Worm (Caenorhabditis elegans) whole organism, L4 larva: ENCODE measurements around the gene C25H3.11.

Experiments
- F26F4.8 ChIP-seq: fragments of 200-800 bp; sonication (Bioruptor generic); conservative IDR thresholded peaks from 2 replicates; pipeline ENCODE4 v1.3.6; 2022; ENCODE audit warnings: missing genetic modification characterization, missing compliant biosample characterization
- F37D6.2 ChIP-seq: sonication (generic microtip); optimal IDR thresholded peaks from 2 replicates; lab custom pipeline; 2016; ENCODE audit warnings: mild to moderate bottlenecking, missing genetic modification characterization, missing compliant biosample characterization
- T26A8.4 ChIP-seq: fragments of 200-800 bp; sonication (Bioruptor generic); IDR thresholded peaks from 2 replicates; pipeline ENCODE4 v1.3.6; 2022; ENCODE audit warnings: missing genetic modification characterization, missing compliant biosample characterization
- Y105C5A.15 ChIP-seq: fragments of 200-800 bp; sonication (Bioruptor generic); IDR thresholded peaks from 2 replicates; pipeline ENCODE4 v1.3.6; 2022; ENCODE audit warnings: missing genetic modification characterization, missing compliant biosample characterization
- Y75B8A.6 ChIP-seq: fragments of 200-800 bp; sonication (Bioruptor generic); IDR thresholded peaks from 2 replicates; pipeline ENCODE4 v1.3.6; 2022; ENCODE audit warnings: missing genetic modification reagents, missing genetic modification characterization, missing compliant biosample characterization
- ZK337.2 ChIP-seq: fragments of 200-800 bp; sonication (Bioruptor generic); IDR thresholded peaks from 2 replicates; pipeline ENCODE4 v1.3.6; 2022; ENCODE audit warnings: missing genetic modification reagents, missing genetic modification characterization, missing compliant biosample characterization
- ZK546.5 ChIP-seq, 2 experiments: sonication (generic microtip); optimal IDR thresholded peaks; 2 replicates each; lab custom pipeline; 2017; ENCODE audit warnings: missing biosample characterization in 2 of 2, missing genetic modification characterization in 2 of 2
- aly-2 ChIP-seq: sonication (generic microtip); optimal IDR thresholded peaks from 2 replicates; lab custom pipeline; 2018; ENCODE audit warnings: missing biosample characterization, missing genetic modification characterization
- attf-4 ChIP-seq: sonication (generic microtip); optimal IDR thresholded peaks from 3 replicates; lab custom pipeline; 2017; ENCODE audit warnings: missing biosample characterization, missing genetic modification characterization
- ceh-20 ChIP-seq: fragments of 200-800 bp; sonication (Bioruptor generic); IDR thresholded peaks from 2 replicates; pipeline ENCODE4 v1.3.6; 2022; ENCODE audit warnings: missing genetic modification reagents, missing genetic modification characterization, missing compliant biosample characterization
- ceh-44 ChIP-seq: fragments of 200-800 bp; sonication (Bioruptor generic); IDR thresholded peaks from 2 replicates; pipeline ENCODE4 v1.3.6; 2022; ENCODE audit warnings: missing genetic modification reagents, missing genetic modification characterization, missing compliant biosample characterization
- ceh-62 ChIP-seq: sonication (generic microtip); optimal IDR thresholded peaks from 2 replicates; lab custom pipeline; 2017; ENCODE audit warnings: missing biosample characterization, missing genetic modification characterization
- ctbp-1 ChIP-seq: fragments of 200-800 bp; sonication (Bioruptor generic); IDR thresholded peaks from 2 replicates; pipeline ENCODE4 v1.3.6; 2022; ENCODE audit warnings: missing genetic modification reagents, missing genetic modification characterization, missing compliant biosample characterization
- daf-12 ChIP-seq: fragments of 150-350 bp; optimal IDR thresholded peaks from 2 replicates; lab custom pipeline; 2014; ENCODE audit warnings: missing biosample characterization, missing genetic modification reagents, missing genetic modification characterization
- daf-16 ChIP-seq, 3 experiments: sonication (generic microtip); optimal IDR thresholded peaks; 2 replicates each; lab custom pipeline; 2016 to 2017; ENCODE audit warnings: missing genetic modification characterization in 3 of 3, missing genetic modification reagents in 3 of 3, mild to moderate bottlenecking in 2 of 3, missing compliant biosample characterization in 2 of 3, missing biosample characterization in 1 of 3, moderate library complexity in 1 of 3
- daf-8 ChIP-seq: fragments of 200-800 bp; sonication (Bioruptor generic); IDR thresholded peaks from 2 replicates; pipeline ENCODE4 v1.3.6; 2022; ENCODE audit warnings: missing genetic modification characterization, missing compliant biosample characterization
- duxl-1 ChIP-seq: sonication (generic microtip); optimal IDR thresholded peaks from 2 replicates; lab custom pipeline; 2016; ENCODE audit warnings: mild to moderate bottlenecking, missing genetic modification characterization, moderate library complexity, missing compliant biosample characterization; ENCODE audit not compliant: poor library complexity
- egl-27 ChIP-seq: sonication (generic microtip); optimal IDR thresholded peaks from 3 replicates; lab custom pipeline; 2017; ENCODE audit warnings: missing biosample characterization, missing genetic modification reagents, missing genetic modification characterization
- fkh-10 ChIP-seq: fragments of 150-350 bp; optimal IDR thresholded peaks from 2 replicates; lab custom pipeline; 2014; ENCODE audit warnings: missing biosample characterization, missing genetic modification reagents, missing genetic modification characterization
- hlh-11 ChIP-seq: fragments of 200-800 bp; sonication (Bioruptor generic); optimal IDR thresholded peaks from 2 replicates; lab custom pipeline; 2018; ENCODE audit warnings: mild to moderate bottlenecking, missing genetic modification characterization, missing compliant biosample characterization
- hlh-30 ChIP-seq: sonication (generic microtip); optimal IDR thresholded peaks from 2 replicates; lab custom pipeline; 2017; ENCODE audit warnings: antibody characterized with exemption, mild to moderate bottlenecking, missing genetic modification characterization, missing compliant biosample characterization; ENCODE audit not compliant: insufficient read depth
- hmg-1.1 ChIP-seq: fragments of 200-800 bp; sonication (Bioruptor generic); IDR thresholded peaks from 2 replicates; pipeline ENCODE4 v1.3.6; 2022; ENCODE audit warnings: missing genetic modification reagents, missing genetic modification characterization, missing compliant biosample characterization
- lim-7 ChIP-seq: fragments of 200-800 bp; sonication (Bioruptor generic); IDR thresholded peaks from 2 replicates; pipeline ENCODE4 v1.3.6; 2022; ENCODE audit warnings: missing genetic modification characterization, missing compliant biosample characterization
- lin-29 ChIP-seq: fragments of 200-800 bp; sonication (Bioruptor generic); IDR thresholded peaks from 2 replicates; pipeline ENCODE4 v1.3.6; 2022; ENCODE audit warnings: missing genetic modification reagents, missing genetic modification characterization, missing compliant biosample characterization
- lin-38 ChIP-seq: fragments of 200-800 bp; sonication (Bioruptor generic); IDR thresholded peaks from 2 replicates; pipeline ENCODE4 v1.3.6; 2022; ENCODE audit warnings: missing genetic modification reagents, missing genetic modification characterization, missing compliant biosample characterization
- lsy-2 ChIP-seq, 2 experiments: fragments of 150-350 bp in 1 of 2; sonication (generic microtip) in 1 of 2; optimal IDR thresholded peaks; 2 replicates each; lab custom pipeline; 2014 to 2017; ENCODE audit warnings: missing biosample characterization in 2 of 2, missing genetic modification characterization in 2 of 2
- madf-5 ChIP-seq, 2 experiments: fragments of 200-800 bp; sonication (Bioruptor generic); IDR thresholded peaks; 2 replicates each; pipeline ENCODE4 v1.3.6; 2022; ENCODE audit warnings: missing compliant biosample characterization in 2 of 2, missing genetic modification characterization in 2 of 2
- mdt-29 ChIP-seq: fragments of 200-800 bp; sonication (Bioruptor generic); IDR thresholded peaks from 2 replicates; pipeline ENCODE4 v1.3.6; 2022; ENCODE audit warnings: missing genetic modification reagents, missing genetic modification characterization, missing compliant biosample characterization
- mes-2 ChIP-seq: sonication (generic microtip); optimal IDR thresholded peaks from 2 replicates; lab custom pipeline; 2016; ENCODE audit warnings: missing genotype, mild to moderate bottlenecking, missing genetic modification characterization, missing compliant biosample characterization; ENCODE audit not compliant: poor library complexity, severe bottlenecking
- mxl-2 ChIP-seq: fragments of 200-800 bp; sonication (Bioruptor generic); conservative IDR thresholded peaks from 2 replicates; pipeline ENCODE4 v1.3.6; 2022; ENCODE audit warnings: missing genetic modification reagents, missing genetic modification characterization, missing compliant biosample characterization
- mxl-3 ChIP-seq: fragments of 200-800 bp; sonication (Bioruptor generic); optimal IDR thresholded peaks from 2 replicates; lab custom pipeline; 2018; ENCODE audit warnings: mild to moderate bottlenecking, missing genetic modification characterization, missing compliant biosample characterization
- nhr-10 ChIP-seq: fragments of 150-350 bp; optimal IDR thresholded peaks from 2 replicates; lab custom pipeline; 2014; ENCODE audit warnings: missing biosample characterization, missing genetic modification characterization
- nhr-102 ChIP-seq: sonication (generic microtip); optimal IDR thresholded peaks from 2 replicates; lab custom pipeline; 2016; ENCODE audit warnings: mild to moderate bottlenecking, missing genetic modification characterization, moderate library complexity, missing compliant biosample characterization
- nhr-11 ChIP-seq: fragments of 150-350 bp; optimal IDR thresholded peaks from 2 replicates; lab custom pipeline; 2014; ENCODE audit warnings: missing biosample characterization, missing genetic modification characterization
- nhr-111 ChIP-seq: fragments of 200-800 bp; sonication (Bioruptor generic); optimal IDR thresholded peaks from 2 replicates; lab custom pipeline; 2018; ENCODE audit warnings: mild to moderate bottlenecking, missing genetic modification characterization, missing compliant biosample characterization
- nhr-237 ChIP-seq: sonication (generic microtip); optimal IDR thresholded peaks from 2 replicates; lab custom pipeline; 2017; ENCODE audit warnings: missing biosample characterization, missing genetic modification characterization
- nhr-42 ChIP-seq: fragments of 200-800 bp; sonication (Bioruptor generic); IDR thresholded peaks from 2 replicates; pipeline ENCODE4 v1.3.6; 2022; ENCODE audit warnings: missing genetic modification characterization, missing compliant biosample characterization
- nhr-77 ChIP-seq: fragments of 150-350 bp; optimal IDR thresholded peaks from 2 replicates; lab custom pipeline; 2014; ENCODE audit warnings: missing biosample characterization, missing genetic modification characterization
- pha-4 ChIP-seq, 2 experiments: fragments of 150-350 bp in 1 of 2; fragments of 200-800 bp in 1 of 2; sonication (Bioruptor generic) in 1 of 2; IDR thresholded peaks in 1 of 2; optimal IDR thresholded peaks in 1 of 2; 2 replicates each; pipeline versions ENCODE4 v1.3.6 to Lab custom; 2014 to 2022; ENCODE audit warnings: missing genetic modification characterization in 2 of 2, missing genetic modification reagents in 2 of 2, missing biosample characterization in 1 of 2, missing compliant biosample characterization in 1 of 2
- php-3 ChIP-seq: fragments of 200-800 bp; sonication (Bioruptor generic); IDR thresholded peaks from 2 replicates; pipeline ENCODE4 v1.3.6; 2022; ENCODE audit warnings: missing genetic modification reagents, missing genetic modification characterization, missing compliant biosample characterization
- pqm-1 ChIP-seq: sonication (generic microtip); optimal IDR thresholded peaks from 2 replicates; lab custom pipeline; 2017; ENCODE audit warnings: missing biosample characterization, missing genetic modification characterization
- saeg-2 ChIP-seq: fragments of 200-800 bp; sonication (Bioruptor generic); IDR thresholded peaks from 2 replicates; pipeline ENCODE4 v1.3.6; 2022; ENCODE audit warnings: missing genetic modification reagents, missing genetic modification characterization, missing compliant biosample characterization
- sdz-12 ChIP-seq: fragments of 200-800 bp; sonication (Bioruptor generic); optimal IDR thresholded peaks from 2 replicates; lab custom pipeline; 2018; ENCODE audit warnings: mild to moderate bottlenecking, missing genetic modification characterization, missing compliant biosample characterization
- set-16 ChIP-seq: fragments of 200-800 bp; sonication (Bioruptor generic); IDR thresholded peaks from 2 replicates; pipeline ENCODE4 v1.3.6; 2022; ENCODE audit warnings: missing genetic modification reagents, missing genetic modification characterization, missing compliant biosample characterization
- skn-1 ChIP-seq: fragments of 150-350 bp; optimal IDR thresholded peaks from 2 replicates; lab custom pipeline; 2014; ENCODE audit warnings: missing biosample characterization, missing genetic modification characterization
- unc-130 ChIP-seq: sonication (generic microtip); optimal IDR thresholded peaks from 2 replicates; lab custom pipeline; 2016; ENCODE audit warnings: missing genetic modification reagents, missing genetic modification characterization, missing compliant biosample characterization
- vab-7 ChIP-seq: fragments of 200-800 bp; sonication (Bioruptor generic); IDR thresholded peaks from 2 replicates; pipeline ENCODE4 v1.3.6; 2022; ENCODE audit warnings: missing genetic modification reagents, missing genetic modification characterization, missing compliant biosample characterization
- zag-1 ChIP-seq: fragments of 150-350 bp; optimal IDR thresholded peaks from 2 replicates; lab custom pipeline; 2014; ENCODE audit warnings: missing biosample characterization, missing genetic modification characterization
- ztf-7 ChIP-seq: fragments of 150-350 bp; optimal IDR thresholded peaks from 2 replicates; lab custom pipeline; 2014; ENCODE audit warnings: missing biosample characterization, missing genetic modification characterization

Gene C25H3.11

ce11 chrII:5704479-5704878 lies 15.6 kb upstream of the C25H3.11 start:
- TF ChIP-seq saeg-2 (GFP tag; lab: Robert Waterston, UW) (no peak), Y105C5A.15 (GFP tag; lab: Robert Waterston, UW) (no peak), T26A8.4 (GFP tag; lab: Robert Waterston, UW) (no peak), daf-12 (no peak), mxl-2 (GFP tag; lab: Robert Waterston, UW) (no peak), zag-1 (tag; lab: Kevin White, UChicago) (no peak), nhr-111 (no peak), hmg-1.1 (GFP tag; lab: Robert Waterston, UW) (no peak), mxl-3 (GFP tag; lab: Kevin White, UChicago) (peak; percentile 27), ceh-44 (GFP tag; lab: Robert Waterston, UW) (no peak), php-3 (GFP tag; lab: Robert Waterston, UW) (no peak), hlh-11 (tag; lab: Kevin White, UChicago) (no peak), nhr-77 (no peak), F37D6.2 (tag; lab: Kevin White, UChicago) (no peak), nhr-237 (no peak), lsy-2 (tag; optimal IDR thresholded peaks at IDR 0.05; lab: Kevin White, UChicago) (peak in 1 of 2 experiments; percentile 14), ztf-7 (tag; lab: Kevin White, UChicago) (no peak), pqm-1 (no peak), daf-8 (GFP tag; lab: Robert Waterston, UW) (no peak), nhr-11 (tag; lab: Kevin White, UChicago) (no peak), hlh-30 (tag; lab: Kevin White, UChicago) (peak; percentile 25), nhr-10 (no peak), lim-7 (no peak)
- TF ChIP-seq, all 104 proteins: peak for 3

DNA sequence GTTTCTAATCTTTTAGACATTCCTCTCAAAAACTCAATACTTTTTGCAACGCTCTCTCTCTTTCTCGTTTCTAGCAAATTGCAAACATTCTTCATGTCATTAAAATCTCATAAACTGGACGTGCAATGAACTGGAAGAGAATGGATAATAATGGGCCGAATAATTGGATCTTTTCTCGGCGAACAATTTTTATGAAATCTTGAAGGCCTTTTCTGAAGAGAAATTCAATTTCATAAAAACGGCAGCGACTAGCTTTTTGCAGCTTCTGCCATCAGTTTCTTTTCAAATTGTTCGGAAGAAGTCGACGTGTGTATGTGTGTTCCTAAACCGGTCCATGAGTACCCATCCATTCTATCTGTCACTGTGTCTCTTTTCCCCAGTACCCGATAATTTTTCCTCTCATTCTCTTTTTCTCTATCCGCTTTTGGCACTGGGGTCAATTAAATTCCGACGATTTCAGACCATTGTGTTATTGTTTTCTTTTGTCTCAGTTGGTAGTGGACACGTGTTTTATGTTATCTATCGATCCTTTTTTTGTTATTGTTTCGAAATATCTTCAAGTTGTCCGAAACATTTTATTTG lies 13.9 kb upstream of the C25H3.11 start:
- no peak for TF ChIP-seq unc-130 (GFP tag; lab: Kevin White, UChicago)
- TF ChIP-seq duxl-1 (tag; lab: Kevin White, UChicago), result no peak
- no peak for TF ChIP-seq vab-7
- TF ChIP-seq nhr-42 (GFP tag; lab: Robert Waterston, UW), result no peak
- TF ChIP-seq ctbp-1 (GFP tag; lab: Robert Waterston, UW), result no peak
- TF ChIP-seq mdt-29 (GFP tag; lab: Robert Waterston, UW), result no peak
- TF ChIP-seq set-16 (GFP tag; lab: Robert Waterston, UW), result no peak
- no peak for TF ChIP-seq ceh-62 (tag; lab: Kevin White, UChicago)
- no peak for TF ChIP-seq lin-38 (GFP tag; lab: Robert Waterston, UW)
- no peak for TF ChIP-seq madf-5 (GFP tag; IDR thresholded peaks at IDR 0.05; lab: Robert Waterston, UW)
- no peak for TF ChIP-seq nhr-77
- no peak for TF ChIP-seq lin-29
- no peak for TF ChIP-seq skn-1
- no peak for TF ChIP-seq nhr-111
- no peak for TF ChIP-seq egl-27
- TF ChIP-seq sdz-12 (GFP tag; lab: Kevin White, UChicago), result no peak
- TF ChIP-seq ceh-20, result no peak
- TF ChIP-seq hlh-11 (tag; lab: Kevin White, UChicago), result peak; percentile 14
- TF ChIP-seq mes-2 (tag; lab: Kevin White, UChicago), result peak; percentile 2
- no peak for TF ChIP-seq daf-16 (GFP tag; optimal IDR thresholded peaks at IDR 0.05; lab: Kevin White, UChicago)
- TF ChIP-seq daf-16 (tag; optimal IDR thresholded peaks at IDR 0.05; lab: Kevin White, UChicago), result no peak
- no peak for TF ChIP-seq ceh-44 (GFP tag; lab: Robert Waterston, UW)
- TF ChIP-seq Y75B8A.6, result no peak
- no peak for TF ChIP-seq attf-4 (tag; lab: Kevin White, UChicago)
- TF ChIP-seq ZK337.2, result no peak
- no peak for TF ChIP-seq ZK546.5 (tag; optimal IDR thresholded peaks at IDR 0.05; lab: Kevin White, UChicago)
- TF ChIP-seq fkh-10, result no peak
- TF ChIP-seq lim-7, result no peak
- TF ChIP-seq pha-4 (GFP tag; IDR thresholded peaks at IDR 0.05; lab: Robert Waterston, UW), result no peak
- TF ChIP-seq pha-4 (tag; optimal IDR thresholded peaks at IDR 0.05; lab: Kevin White, UChicago), result no peak
- no peak for TF ChIP-seq nhr-102 (tag; lab: Kevin White, UChicago)
- no peak for TF ChIP-seq aly-2 (tag; lab: Kevin White, UChicago)
- no peak for TF ChIP-seq F26F4.8 (GFP tag; lab: Robert Waterston, UW)
